Worm (Caenorhabditis elegans): Measurements from ENCODE around the gene T26C5.4.

- TF ChIP-seq T07F8.4 (tag; optimal IDR thresholded peaks at IDR 0.05) (no peak), B0336.3 (GFP tag; IDR thresholded peaks at IDR 0.05) (no peak), nfya-2 (GFP tag; IDR thresholded peaks at IDR 0.05) (no peak), hlh-12 (tag; optimal IDR thresholded peaks at IDR 0.05) (no peak), nfya-1 (tag; optimal IDR thresholded peaks at IDR 0.05; ENCODE audit: borderline replicate concordance, insufficient read depth) (no peak), F55B11.4 (tag; optimal IDR thresholded peaks at IDR 0.05; ENCODE audit: borderline replicate concordance, insufficient read depth) (no peak), unc-62 (GFP tag; optimal IDR thresholded peaks at IDR 0.05) (no peak)
Observed at ce11 chrII:9299679-9300078, 49.4 kb upstream of the T26C5.4 start.
